Worm (Caenorhabditis elegans) whole organism, young adult: Measurements from ENCODE around the gene K09F6.10.

ENCODE experiments used
- B0019.2 ChIP-seq: fragments of 200-800 bp; sonication (Bioruptor generic); conservative IDR thresholded peaks from 2 replicates; pipeline ENCODE4 v1.3.6; 2022; ENCODE audit warnings: missing genetic modification reagents, missing genetic modification characterization, missing compliant biosample characterization
- B0035.1 ChIP-seq: sonication (generic microtip); optimal IDR thresholded peaks from 2 replicates; lab custom pipeline; 2016; ENCODE audit warnings: missing genetic modification characterization, mild to moderate bottlenecking, missing compliant biosample characterization, missing genotype, missing genetic modification reagents
- C06A6.2 ChIP-seq: fragments of 200-800 bp; sonication (Bioruptor generic); conservative IDR thresholded peaks from 2 replicates; pipeline ENCODE4 v1.3.6; 2022; ENCODE audit warnings: missing genetic modification characterization, missing compliant biosample characterization
- F55B11.4 ChIP-seq: sonication (generic microtip); optimal IDR thresholded peaks from 2 replicates; lab custom pipeline; 2016; ENCODE audit warnings: missing compliant biosample characterization, missing genetic modification characterization, borderline replicate concordance; ENCODE audit not compliant: insufficient read depth
- F57A8.1 ChIP-seq: fragments of 200-800 bp; sonication (Bioruptor generic); optimal IDR thresholded peaks from 2 replicates; lab custom pipeline; 2018; ENCODE audit warnings: mild to moderate bottlenecking, missing genetic modification characterization, moderate library complexity, missing compliant biosample characterization
- K12H6.12 ChIP-seq: fragments of 200-800 bp; sonication (Bioruptor generic); optimal IDR thresholded peaks from 2 replicates; lab custom pipeline; 2018; ENCODE audit warnings: mild to moderate bottlenecking, missing genetic modification characterization, missing compliant biosample characterization
- T07F8.4 ChIP-seq: sonication (generic microtip); optimal IDR thresholded peaks from 2 replicates; lab custom pipeline; 2016; ENCODE audit warnings: mild to moderate bottlenecking, missing genetic modification characterization, moderate library complexity, missing compliant biosample characterization
- Y53G8AR.9 ChIP-seq: fragments of 200-800 bp; sonication (Bioruptor generic); conservative IDR thresholded peaks from 2 replicates; pipeline ENCODE4 v1.3.6; 2022; ENCODE audit warnings: missing genetic modification reagents, missing genetic modification characterization, missing compliant biosample characterization
- Y56A3A.18 ChIP-seq: fragments of 200-800 bp; sonication (Bioruptor generic); IDR thresholded peaks from 2 replicates; pipeline ENCODE4 v1.3.6; 2022; ENCODE audit warnings: missing genetic modification reagents, missing genetic modification characterization, missing compliant biosample characterization
- Y79H2A.3 ChIP-seq: fragments of 200-800 bp; sonication (Bioruptor generic); conservative IDR thresholded peaks from 2 replicates; pipeline ENCODE4 v1.3.6; 2022; ENCODE audit warnings: missing genetic modification reagents, missing genetic modification characterization, missing compliant biosample characterization
- Y95B8A.8 ChIP-seq: fragments of 200-800 bp; sonication (Bioruptor generic); IDR thresholded peaks from 2 replicates; pipeline ENCODE4 v1.3.6; 2022; ENCODE audit warnings: missing genetic modification reagents, missing genetic modification characterization, missing compliant biosample characterization
- ZK185.1 ChIP-seq: sonication (generic microtip); optimal IDR thresholded peaks from 2 replicates; lab custom pipeline; 2016; ENCODE audit warnings: mild to moderate bottlenecking, missing genetic modification characterization, missing compliant biosample characterization; ENCODE audit not compliant: poor library complexity, severe bottlenecking
- atf-7 ChIP-seq: sonication (generic microtip); optimal IDR thresholded peaks from 2 replicates; lab custom pipeline; 2017; ENCODE audit warnings: mild to moderate bottlenecking, missing genetic modification characterization, missing compliant biosample characterization
- ccch-3 ChIP-seq: fragments of 200-800 bp; sonication (Bioruptor generic); optimal IDR thresholded peaks from 2 replicates; lab custom pipeline; 2018; ENCODE audit warnings: mild to moderate bottlenecking, missing genetic modification characterization, missing compliant biosample characterization
- cebp-1 ChIP-seq, 2 experiments: fragments of 200-800 bp in 1 of 2; sonication (Bioruptor generic) in 1 of 2; sonication (generic microtip) in 1 of 2; IDR thresholded peaks in 1 of 2; optimal IDR thresholded peaks in 1 of 2; 2 replicates each; pipeline versions ENCODE4 v1.3.6 to Lab custom; 2017 to 2022; ENCODE audit warnings: missing compliant biosample characterization in 2 of 2, missing genetic modification characterization in 2 of 2, mild to moderate bottlenecking in 1 of 2, missing genetic modification reagents in 1 of 2, moderate library complexity in 1 of 2
- ceh-100 ChIP-seq: fragments of 200-800 bp; sonication (Bioruptor generic); IDR thresholded peaks from 2 replicates; pipeline ENCODE4 v1.3.6; 2022; ENCODE audit warnings: missing genetic modification reagents, missing genetic modification characterization, missing compliant biosample characterization
- ceh-27 ChIP-seq: fragments of 200-800 bp; sonication (Bioruptor generic); optimal IDR thresholded peaks from 2 replicates; lab custom pipeline; 2018; ENCODE audit warnings: mild to moderate bottlenecking, missing genetic modification characterization, moderate library complexity, missing compliant biosample characterization
- ceh-40 ChIP-seq: fragments of 200-800 bp; sonication (Bioruptor generic); IDR thresholded peaks from 2 replicates; pipeline ENCODE4 v1.3.6; 2022; ENCODE audit warnings: missing genetic modification characterization, missing compliant biosample characterization
- die-1 ChIP-seq: sonication (generic microtip); optimal IDR thresholded peaks from 2 replicates; lab custom pipeline; 2016; ENCODE audit warnings: missing genotype, mild to moderate bottlenecking, missing genetic modification characterization, missing compliant biosample characterization
- dpff-1 ChIP-seq: sonication (generic microtip); optimal IDR thresholded peaks from 2 replicates; lab custom pipeline; 2017; ENCODE audit warnings: mild to moderate bottlenecking, missing genetic modification characterization, missing compliant biosample characterization
- dpl-1 ChIP-seq: fragments of 150-350 bp; optimal IDR thresholded peaks from 2 replicates; lab custom pipeline; 2014; ENCODE audit warnings: missing biosample characterization, missing genetic modification reagents, missing genetic modification characterization
- hlh-26 ChIP-seq: fragments of 200-800 bp; sonication (Bioruptor generic); conservative IDR thresholded peaks from 2 replicates; pipeline ENCODE4 v1.3.6; 2022; ENCODE audit warnings: missing genetic modification reagents, missing genetic modification characterization, missing compliant biosample characterization
- hmg-1.2 ChIP-seq: fragments of 200-800 bp; sonication (Bioruptor generic); IDR thresholded peaks from 2 replicates; pipeline ENCODE4 v1.3.6; 2022; ENCODE audit warnings: missing genetic modification reagents, missing genetic modification characterization, missing compliant biosample characterization
- let-526 ChIP-seq: fragments of 200-800 bp; sonication (Bioruptor generic); IDR thresholded peaks from 2 replicates; pipeline ENCODE4 v1.3.6; 2022; ENCODE audit warnings: missing genetic modification reagents, missing genetic modification characterization, missing compliant biosample characterization
- lin-40 ChIP-seq: sonication (generic microtip); optimal IDR thresholded peaks from 2 replicates; lab custom pipeline; 2016; ENCODE audit warnings: missing genetic modification characterization, mild to moderate bottlenecking, missing compliant biosample characterization, missing genotype, missing genetic modification reagents
- lin-54 ChIP-seq: fragments of 200-800 bp; sonication (Bioruptor generic); optimal IDR thresholded peaks from 2 replicates; lab custom pipeline; 2018; ENCODE audit warnings: mild to moderate bottlenecking, missing genetic modification characterization, missing compliant biosample characterization
- lir-1 ChIP-seq: fragments of 200-800 bp; sonication (Bioruptor generic); conservative IDR thresholded peaks from 2 replicates; pipeline ENCODE4 v1.3.6; 2022; ENCODE audit warnings: missing genetic modification reagents, missing genetic modification characterization, missing compliant biosample characterization
- madf-3 ChIP-seq: fragments of 200-800 bp; sonication (Bioruptor generic); IDR thresholded peaks from 2 replicates; pipeline ENCODE4 v1.3.6; 2022; ENCODE audit warnings: missing genetic modification reagents, missing genetic modification characterization, missing compliant biosample characterization
- madf-6 ChIP-seq: fragments of 200-800 bp; sonication (Bioruptor generic); IDR thresholded peaks from 2 replicates; pipeline ENCODE4 v1.3.6; 2022; ENCODE audit warnings: missing genetic modification reagents, missing genetic modification characterization, missing compliant biosample characterization
- madf-8 ChIP-seq: fragments of 200-800 bp; sonication (Bioruptor generic); conservative IDR thresholded peaks from 2 replicates; pipeline ENCODE4 v1.3.6; 2022; ENCODE audit warnings: missing genetic modification reagents, missing genetic modification characterization, missing compliant biosample characterization
- mcd-1 ChIP-seq: fragments of 200-800 bp; sonication (Bioruptor generic); IDR thresholded peaks from 2 replicates; pipeline ENCODE4 v1.3.6; 2022; ENCODE audit warnings: missing genetic modification reagents, missing genetic modification characterization, missing compliant biosample characterization
- nhr-27 ChIP-seq: fragments of 200-800 bp; sonication (Bioruptor generic); optimal IDR thresholded peaks from 2 replicates; lab custom pipeline; 2018; ENCODE audit warnings: mild to moderate bottlenecking, missing genetic modification characterization, moderate library complexity, missing compliant biosample characterization
- nhr-80 ChIP-seq: sonication (generic microtip); optimal IDR thresholded peaks from 2 replicates; lab custom pipeline; 2016; ENCODE audit warnings: missing genetic modification characterization, missing compliant biosample characterization
- rec-8 ChIP-seq, 2 experiments: sonication (generic microtip); optimal IDR thresholded peaks; 2 replicates each; lab custom pipeline; 2016; ENCODE audit warnings: mild to moderate bottlenecking in 2 of 2, missing genetic modification characterization in 2 of 2, missing genetic modification reagents in 2 of 2, missing genotype in 2 of 2, missing biosample characterization in 1 of 2, missing compliant biosample characterization in 1 of 2, moderate library complexity in 1 of 2
- rpc-1 ChIP-seq, 2 experiments: fragments of 150-350 bp in 1 of 2; sonication (generic microtip) in 1 of 2; optimal IDR thresholded peaks; 2 replicates each; lab custom pipeline; 2014 to 2018; ENCODE audit warnings: missing biosample characterization in 1 of 2, missing genetic modification characterization in 1 of 2, missing genetic modification reagents in 1 of 2, missing genotype in 1 of 2
- sdz-38 ChIP-seq: sonication (generic microtip); optimal IDR thresholded peaks from 2 replicates; lab custom pipeline; 2016; ENCODE audit warnings: missing genotype, missing genetic modification characterization, missing compliant biosample characterization
- sptf-2 ChIP-seq: fragments of 200-800 bp; sonication (Bioruptor generic); optimal IDR thresholded peaks from 2 replicates; lab custom pipeline; 2018; ENCODE audit warnings: mild to moderate bottlenecking, missing genetic modification characterization, missing compliant biosample characterization
- tbx-9 ChIP-seq: sonication (generic microtip); optimal IDR thresholded peaks from 2 replicates; lab custom pipeline; 2016; ENCODE audit warnings: borderline replicate concordance, missing genetic modification characterization, inconsistent platforms, missing compliant biosample characterization
- tlf-1 ChIP-seq: fragments of 200-800 bp; sonication (Bioruptor generic); optimal IDR thresholded peaks from 2 replicates; lab custom pipeline; 2018; ENCODE audit warnings: mild to moderate bottlenecking, missing genetic modification characterization, missing compliant biosample characterization
- unc-130 ChIP-seq: sonication (generic microtip); optimal IDR thresholded peaks from 2 replicates; lab custom pipeline; 2016; ENCODE audit warnings: missing genetic modification reagents, missing genetic modification characterization, missing compliant biosample characterization
- xnd-1 ChIP-seq: sonication (generic microtip); optimal IDR thresholded peaks from 2 replicates; lab custom pipeline; 2016; ENCODE audit warnings: missing genotype, missing genetic modification reagents, missing genetic modification characterization, missing compliant biosample characterization
- ztf-18 ChIP-seq: sonication (generic microtip); optimal IDR thresholded peaks from 2 replicates; lab custom pipeline; 2016; ENCODE audit warnings: missing genotype, mild to moderate bottlenecking, missing genetic modification characterization, missing compliant biosample characterization
- ztf-28 ChIP-seq: fragments of 200-800 bp; sonication (Bioruptor generic); IDR thresholded peaks from 2 replicates; pipeline ENCODE4 v1.3.6; 2022; ENCODE audit warnings: missing genetic modification reagents, missing genetic modification characterization, missing compliant biosample characterization
- ztf-3 ChIP-seq: fragments of 200-800 bp; sonication (Bioruptor generic); optimal IDR thresholded peaks from 2 replicates; lab custom pipeline; 2018; ENCODE audit warnings: mild to moderate bottlenecking, missing genetic modification characterization, missing compliant biosample characterization
- ztf-6 ChIP-seq: fragments of 200-800 bp; sonication (Bioruptor generic); IDR thresholded peaks from 2 replicates; pipeline ENCODE4 v1.3.6; 2022; ENCODE audit warnings: missing genetic modification reagents, missing genetic modification characterization, missing compliant biosample characterization

K09F6.10 gene

ce11 chrII:2302330-2302729 is 13.6 kb upstream of the K09F6.10 start, which contains the start of gene B0281.6:
B0281.6 (minus strand) TSS chrII:2302430.
- TF ChIP-seq B0035.1: no peak
- no peak for TF ChIP-seq Y79H2A.3
- TF ChIP-seq mcd-1 (GFP tag; lab: Robert Waterston, UW): no peak
- TF ChIP-seq Y56A3A.18: no peak
- TF ChIP-seq ztf-6 (GFP tag; lab: Robert Waterston, UW): no peak
- TF ChIP-seq tlf-1 (GFP tag; lab: Kevin White, UChicago): no peak
- no peak for TF ChIP-seq cebp-1 (GFP tag; IDR thresholded peaks at IDR 0.05; lab: Robert Waterston, UW)
- TF ChIP-seq cebp-1 (tag; optimal IDR thresholded peaks at IDR 0.05; lab: Kevin White, UChicago): no peak
- no peak for TF ChIP-seq nhr-27 (tag; lab: Kevin White, UChicago)
- no peak for TF ChIP-seq atf-7 (tag; lab: Kevin White, UChicago)
- no peak for TF ChIP-seq madf-8 (GFP tag; lab: Robert Waterston, UW)
- TF ChIP-seq ZK185.1 (tag; lab: Kevin White, UChicago): no peak
- TF ChIP-seq sptf-2 (GFP tag; lab: Kevin White, UChicago): no peak
- no peak for TF ChIP-seq die-1 (tag; lab: Kevin White, UChicago)
- TF ChIP-seq madf-6 (GFP tag; lab: Robert Waterston, UW): no peak
- TF ChIP-seq C06A6.2: no peak
- no peak for TF ChIP-seq F55B11.4
- no peak for TF ChIP-seq hmg-1.2 (GFP tag; lab: Robert Waterston, UW)
- TF ChIP-seq, all 124 proteins: peak for 0

- TF ChIP-seq T07F8.4 (tag; lab: Kevin White, UChicago) (no peak), tbx-9 (tag; lab: Kevin White, UChicago) (no peak), madf-3 (GFP tag; lab: Robert Waterston, UW) (no peak), Y95B8A.8 (no peak), K12H6.12 (tag; lab: Kevin White, UChicago) (no peak), F57A8.1 (GFP tag; lab: Kevin White, UChicago) (no peak), let-526 (no peak), ccch-3 (GFP tag; lab: Kevin White, UChicago) (no peak), lin-54 (no peak), ceh-40 (no peak), lir-1 (GFP tag; lab: Robert Waterston, UW) (no peak), F55B11.4 (no peak), rec-8 (tag; optimal IDR thresholded peaks at IDR 0.05; lab: Kevin White, UChicago) (no peak), xnd-1 (tag; lab: Kevin White, UChicago) (no peak), ztf-3 (GFP tag; lab: Kevin White, UChicago) (no peak), sdz-38 (tag; lab: Kevin White, UChicago) (no peak)
Observed at ce11 chrII:2300861-2301260, 12.2 kb upstream of the K09F6.10 start, which contains the start of gene B0281.5. B0281.5 (minus strand) TSS chrII:2300961.

- no peak for TF ChIP-seq B0035.1
- TF ChIP-seq madf-6 (GFP tag; lab: Robert Waterston, UW): no peak
- TF ChIP-seq Y56A3A.18: no peak
- no peak for TF ChIP-seq ceh-100
- TF ChIP-seq tlf-1 (GFP tag; lab: Kevin White, UChicago): no peak
- TF ChIP-seq ceh-27 (GFP tag; lab: Kevin White, UChicago): no peak
- no peak for TF ChIP-seq ztf-18 (tag; lab: Kevin White, UChicago)
- TF ChIP-seq Y53G8AR.9: no peak
- no peak for TF ChIP-seq sdz-38 (tag; lab: Kevin White, UChicago)
- no peak for TF ChIP-seq rpc-1 (optimal IDR thresholded peaks at IDR 0.05; lab: Kevin White, UChicago)
- no peak for TF ChIP-seq rpc-1 (tag; optimal IDR thresholded peaks at IDR 0.05; lab: Kevin White, UChicago)
- no peak for TF ChIP-seq C06A6.2
- no peak for TF ChIP-seq hlh-26 (GFP tag; lab: Robert Waterston, UW)
- no peak for TF ChIP-seq lin-40 (tag; lab: Kevin White, UChicago)
- no peak for TF ChIP-seq ztf-28
- no peak for TF ChIP-seq dpl-1 (GFP tag; lab: Kevin White, UChicago)
- TF ChIP-seq B0019.2 (GFP tag; lab: Robert Waterston, UW): no peak
- no peak for TF ChIP-seq unc-130
- no peak for TF ChIP-seq nhr-80
- TF ChIP-seq dpff-1 (tag; lab: Kevin White, UChicago): no peak
Observed at ce11 chrII:2298742-2299141, 10.1 kb upstream of the K09F6.10 start, which contains the start of gene B0281.4. B0281.4 (minus strand) TSS chrII:2298842.
